Worm (Caenorhabditis elegans): Measurements from ENCODE around the gene oct-2.
A peak's percentile ranks its signal among the peaks of the same experiment; 100 is the strongest.

oct-2 gene

DNA sequence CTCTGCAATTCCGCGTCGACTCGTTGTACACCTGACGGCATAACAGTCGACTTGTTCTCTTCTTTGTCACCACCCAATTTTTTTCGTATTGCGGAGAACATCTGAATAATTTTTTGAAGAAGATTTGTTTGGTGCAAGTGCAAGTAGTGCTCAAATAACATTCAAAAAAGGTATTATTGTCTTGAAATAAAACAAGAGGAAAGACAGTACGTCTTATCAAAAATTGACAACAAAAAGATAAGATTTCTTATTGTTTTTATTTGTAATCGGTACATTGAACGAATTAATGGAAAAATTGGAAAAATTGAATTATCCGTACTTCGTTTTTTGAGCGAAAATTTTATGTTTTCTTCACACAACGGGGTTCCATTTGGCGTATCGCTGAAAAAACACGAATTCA, 40.5 kb upstream of the oct-2 start, which contains the start of gene F08G12.1:
Gene F08G12.1, minus strand, starts transcription at position 101 of the 400 bp plus-strand sequence.
- no peak for TF ChIP-seq efl-1 (optimal IDR thresholded peaks at IDR 0.05)
- no peak for TF ChIP-seq efl-1 (GFP tag; optimal IDR thresholded peaks at IDR 0.05 in 1 of 2)
- TF ChIP-seq ceh-90 (tag; optimal IDR thresholded peaks at IDR 0.05), result no peak
- TF ChIP-seq Y116A8C.19 (tag; optimal IDR thresholded peaks at IDR 0.05; ENCODE audit: borderline replicate concordance), result no peak
- no peak for TF ChIP-seq zag-1 (tag; optimal IDR thresholded peaks at IDR 0.05)
- TF ChIP-seq nhr-77 (tag; optimal IDR thresholded peaks at IDR 0.05), result no peak
- no peak for TF ChIP-seq snu-23 (GFP tag; optimal IDR thresholded peaks at IDR 0.05)
- no peak for TF ChIP-seq nhr-47 (tag; optimal IDR thresholded peaks at IDR 0.05)

DNA sequence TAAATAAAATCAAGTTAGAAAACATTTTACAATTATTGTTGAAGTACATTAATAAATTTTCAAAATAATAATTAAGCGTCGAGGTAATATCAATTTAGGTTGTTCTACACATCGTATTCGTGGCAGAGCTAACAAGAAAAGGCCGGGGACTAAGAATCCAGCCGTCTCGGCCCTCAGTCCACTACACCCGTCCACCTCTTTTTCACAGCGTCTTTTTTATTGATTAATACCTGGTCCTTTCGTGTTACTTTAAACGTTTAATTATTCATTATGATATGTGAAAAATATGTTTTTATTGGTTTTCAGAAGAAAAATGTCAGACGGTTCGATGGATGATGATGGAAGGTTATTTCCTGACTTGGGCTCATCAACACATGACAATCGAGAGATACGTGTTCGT, 39.2 kb upstream of the oct-2 start, which contains the start of gene vhl-1:
Gene vhl-1, plus strand, starts transcription at position 301 of the 400 bp plus-strand sequence.
- TF ChIP-seq C34B4.2 (tag; optimal IDR thresholded peaks at IDR 0.05) (no peak), zip-4 (GFP tag; optimal IDR thresholded peaks at IDR 0.05) (no peak), nhr-20 (tag; optimal IDR thresholded peaks at IDR 0.05) (no peak), ztf-11 (tag; optimal IDR thresholded peaks at IDR 0.05) (no peak), lin-35 (GFP tag; optimal IDR thresholded peaks at IDR 0.05) (no peak), blmp-1 (tag; optimal IDR thresholded peaks at IDR 0.05) (no peak), nhr-19 (GFP tag; conservative IDR thresholded peaks at IDR 0.05) (no peak), ces-1 (GFP tag; optimal IDR thresholded peaks at IDR 0.05) (no peak), fkh-4 (tag; optimal IDR thresholded peaks at IDR 0.05; ENCODE audit: borderline replicate concordance) (no peak)

DNA sequence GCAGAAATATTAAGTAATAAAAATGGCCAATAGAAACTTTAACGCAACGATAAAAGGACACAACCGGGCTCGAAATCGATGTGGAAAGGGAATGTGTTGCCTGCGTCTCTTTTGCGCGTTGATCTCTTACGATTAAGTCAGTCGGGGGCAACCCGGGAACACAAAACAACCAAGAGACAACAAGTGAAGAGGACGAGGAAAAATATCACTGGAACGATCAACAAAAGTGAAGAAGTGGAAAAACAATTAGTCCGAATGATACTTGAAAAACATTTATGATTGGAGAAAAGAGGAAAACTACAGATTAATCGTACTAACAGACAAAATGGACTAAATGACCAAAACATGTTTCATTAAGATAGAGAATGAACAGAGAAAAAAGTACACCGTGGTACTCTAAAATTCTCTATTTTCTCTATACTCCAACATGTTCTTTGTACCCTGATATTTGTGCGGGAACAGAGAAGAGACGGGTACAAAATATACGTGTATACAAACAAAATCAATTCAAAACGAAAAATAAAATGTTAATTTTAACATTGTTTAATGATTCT, 35.9 kb upstream of the oct-2 start, which contains the start of gene F08G12.5:
Gene F08G12.5, minus strand, starts transcription at position 1 of the 554 bp plus-strand sequence.
- TF ChIP-seq efl-1 (optimal IDR thresholded peaks at IDR 0.05) (no peak), efl-1 (GFP tag; optimal IDR thresholded peaks at IDR 0.05 in 1 of 2) (peak in 1 of 2 experiments; percentile 63), mep-1 (tag; optimal IDR thresholded peaks at IDR 0.05) (no peak), Y116A8C.19 (tag; optimal IDR thresholded peaks at IDR 0.05; ENCODE audit: borderline replicate concordance) (no peak), skn-1 (tag; optimal IDR thresholded peaks at IDR 0.05) (no peak), nhr-12 (tag; optimal IDR thresholded peaks at IDR 0.05) (no peak), zip-4 (GFP tag; optimal IDR thresholded peaks at IDR 0.05) (no peak), blmp-1 (tag; optimal IDR thresholded peaks at IDR 0.05) (peak; percentile 43), elt-3 (tag; optimal IDR thresholded peaks at IDR 0.05) (peak in 1 of 6 experiments; percentile 29), nhr-20 (tag; optimal IDR thresholded peaks at IDR 0.05) (peak; percentile 35), lin-14 (GFP tag; optimal IDR thresholded peaks at IDR 0.05) (peak; percentile 34), vab-15 (tag; optimal IDR thresholded peaks at IDR 0.05) (no peak), nhr-85 (tag) (peak; percentile 74)

DNA sequence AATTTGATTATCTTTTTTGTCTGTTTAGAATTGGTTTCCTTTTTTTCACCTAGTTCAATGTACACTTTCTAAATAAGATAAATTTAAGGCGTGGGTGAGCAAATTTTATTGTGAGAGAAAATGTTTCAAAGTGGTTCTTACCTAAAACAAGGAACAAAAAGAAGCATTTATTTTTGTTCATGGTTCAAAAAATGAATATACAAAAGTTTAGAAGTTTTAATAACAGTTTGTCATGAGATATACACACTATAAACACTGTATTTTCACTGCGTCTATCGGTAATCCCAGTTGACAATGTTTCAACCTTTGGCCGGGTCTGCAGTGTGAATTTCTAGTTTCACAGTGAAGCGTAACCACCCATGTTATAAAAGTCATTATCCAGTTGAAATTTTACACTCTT, 30.9 kb upstream of the oct-2 start, which contains the start of gene F08G12.11:
Gene F08G12.11, minus strand, starts transcription at position 181 of the 400 bp plus-strand sequence.
- peak; percentile 43 for TF ChIP-seq tbx-2 (tag; optimal IDR thresholded peaks at IDR 0.05)
- no peak for TF ChIP-seq dsc-1 (tag; optimal IDR thresholded peaks at IDR 0.05)
- TF ChIP-seq ces-1 (GFP tag; optimal IDR thresholded peaks at IDR 0.05), result no peak
- no peak for TF ChIP-seq mab-9 (GFP tag; IDR thresholded peaks at IDR 0.05)
- TF ChIP-seq sptf-1 (tag; optimal IDR thresholded peaks at IDR 0.05), result no peak

DNA sequence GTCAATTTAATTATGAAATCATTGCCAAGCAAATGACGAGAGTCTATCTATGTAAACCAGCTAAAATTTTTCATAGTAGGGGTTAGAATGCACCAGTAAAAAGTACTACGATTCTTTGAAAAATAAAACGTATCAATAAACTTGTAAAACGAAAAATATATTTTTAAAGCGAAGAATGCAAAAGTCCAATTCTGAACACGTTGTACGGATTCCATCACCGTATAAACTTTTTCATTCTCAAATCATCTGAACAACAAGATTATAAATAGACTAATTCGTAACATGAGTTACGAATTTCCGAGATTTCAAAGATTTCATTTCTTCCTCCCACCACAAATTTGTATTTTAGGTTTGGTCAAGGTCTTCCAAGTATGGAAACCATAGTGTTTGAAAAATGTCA, 29.5 kb upstream of the oct-2 start, which contains the start of gene nlp-57:
Gene nlp-57, plus strand, starts transcription at position 301 of the 400 bp plus-strand sequence.
- TF ChIP-seq elt-3 (tag; optimal IDR thresholded peaks at IDR 0.05) (no peak), xbp-1 (tag; optimal IDR thresholded peaks at IDR 0.05) (no peak), C16A3.4 (tag; optimal IDR thresholded peaks at IDR 0.05) (no peak), ceh-63 (GFP tag; optimal IDR thresholded peaks at IDR 0.05) (no peak), fkh-4 (tag; optimal IDR thresholded peaks at IDR 0.05; ENCODE audit: borderline replicate concordance) (no peak), unc-30 (tag; optimal IDR thresholded peaks at IDR 0.05) (no peak)

DNA sequence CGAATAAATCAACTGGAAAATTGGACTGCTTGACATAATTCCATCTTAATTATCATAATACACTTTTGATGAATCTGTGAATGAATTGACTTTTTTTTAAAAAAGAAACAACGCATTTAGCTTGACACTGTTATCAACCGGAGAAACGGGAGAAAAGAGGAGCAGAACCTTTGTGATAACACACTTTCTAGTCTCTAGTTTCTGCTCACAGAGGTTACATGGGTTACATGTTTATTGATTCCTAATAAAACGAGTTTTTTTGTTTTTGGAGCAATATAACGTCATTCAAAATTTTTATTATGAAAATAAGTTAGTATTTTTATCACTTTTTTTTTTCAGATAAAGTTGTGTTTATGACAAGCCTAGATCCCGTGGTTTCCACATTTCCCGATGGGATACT, 28.3 kb upstream of the oct-2 start, which contains the start of gene hizr-1:
Gene hizr-1, plus strand, starts transcription at position 340 of the 400 bp plus-strand sequence.
- TF ChIP-seq hpl-2 (GFP tag; optimal IDR thresholded peaks at IDR 0.05) (no peak), elt-2 (tag; optimal IDR thresholded peaks at IDR 0.05) (peak; percentile 12)
